Worm (Caenorhabditis elegans) whole organism, L1 larva: ENCODE measurements around the gene odd-1.

Experiments used
- C04F5.9 ChIP-seq: sonication (generic microtip); optimal IDR thresholded peaks from 2 replicates; lab custom pipeline; 2016; ENCODE audit warnings: missing genetic modification characterization, missing compliant biosample characterization
- C16A3.4 ChIP-seq: fragments of 150-350 bp; optimal IDR thresholded peaks from 2 replicates; lab custom pipeline; 2014; ENCODE audit warnings: missing biosample characterization, missing genetic modification characterization
- Y116A8C.19 ChIP-seq: sonication (generic microtip); optimal IDR thresholded peaks from 2 replicates; lab custom pipeline; 2016; ENCODE audit warnings: missing compliant biosample characterization, missing genetic modification characterization, borderline replicate concordance
- ama-1 ChIP-seq: fragments of 150-350 bp; optimal IDR thresholded peaks from 2 replicates; lab custom pipeline; 2014
- blmp-1 ChIP-seq: fragments of 150-350 bp; optimal IDR thresholded peaks from 2 replicates; lab custom pipeline; 2014; ENCODE audit warnings: missing biosample characterization, missing genetic modification characterization
- ceh-63 ChIP-seq: fragments of 200-800 bp; sonication (Bioruptor generic); optimal IDR thresholded peaks from 2 replicates; lab custom pipeline; 2018; ENCODE audit warnings: mild to moderate bottlenecking, missing genetic modification characterization, missing compliant biosample characterization
- ceh-8 ChIP-seq: fragments of 200-800 bp; sonication (Bioruptor generic); optimal IDR thresholded peaks from 2 replicates; lab custom pipeline; 2018; ENCODE audit warnings: mild to moderate bottlenecking, missing genetic modification characterization, moderate library complexity, missing compliant biosample characterization
- ceh-88 ChIP-seq: fragments of 200-800 bp; sonication (Bioruptor generic); IDR thresholded peaks from 2 replicates; pipeline ENCODE4 v1.3.6; 2022; ENCODE audit warnings: missing genetic modification characterization, missing compliant biosample characterization
- dpl-1 ChIP-seq, 3 experiments: fragments of 150-350 bp in 2 of 3; sonication (generic microtip) in 1 of 3; optimal IDR thresholded peaks; 2 replicates each; lab custom pipeline; 2014 to 2017; ENCODE audit warnings: missing biosample characterization in 3 of 3, missing genetic modification characterization in 3 of 3, missing genetic modification reagents in 3 of 3
- efl-3 ChIP-seq: fragments of 200-800 bp; sonication (Bioruptor generic); optimal IDR thresholded peaks from 2 replicates; lab custom pipeline; 2018; ENCODE audit warnings: mild to moderate bottlenecking, missing genetic modification characterization, missing compliant biosample characterization
- elt-3 ChIP-seq, 6 experiments: fragments of 150-350 bp in 1 of 6; sonication (generic microtip); optimal IDR thresholded peaks; 2 replicates each; lab custom pipeline; 2017 to 2018; ENCODE audit warnings: missing biosample characterization in 6 of 6, missing genetic modification characterization in 6 of 6, inconsistent platforms in 1 of 6
- fkh-8 ChIP-seq: sonication (generic microtip); optimal IDR thresholded peaks from 2 replicates; lab custom pipeline; 2016; ENCODE audit warnings: mild to moderate bottlenecking, missing genetic modification characterization, missing compliant biosample characterization
- grh-1 ChIP-seq: fragments of 200-800 bp; sonication (Bioruptor generic); IDR thresholded peaks from 2 replicates; pipeline ENCODE4 v1.3.6; 2022; ENCODE audit warnings: missing genetic modification reagents, missing genetic modification characterization, missing compliant biosample characterization
- hlh-4 ChIP-seq: sonication (generic microtip); optimal IDR thresholded peaks from 2 replicates; lab custom pipeline; 2016; ENCODE audit warnings: mild to moderate bottlenecking, missing genetic modification characterization, missing compliant biosample characterization
- hpl-2 ChIP-seq: fragments of 150-350 bp; optimal IDR thresholded peaks from 2 replicates; lab custom pipeline; 2014; ENCODE audit warnings: missing biosample characterization, missing genetic modification reagents, missing genetic modification characterization
- irx-1 ChIP-seq: sonication (generic microtip); optimal IDR thresholded peaks from 2 replicates; lab custom pipeline; 2016; ENCODE audit warnings: missing genetic modification characterization, missing compliant biosample characterization
- jun-1 ChIP-seq: fragments of 150-350 bp; optimal IDR thresholded peaks from 2 replicates; lab custom pipeline; 2014; ENCODE audit warnings: missing biosample characterization, missing genetic modification reagents, missing genetic modification characterization
- lin-13 ChIP-seq: fragments of 150-350 bp; optimal IDR thresholded peaks from 2 replicates; lab custom pipeline; 2014; ENCODE audit warnings: missing biosample characterization, missing genetic modification reagents, missing genetic modification characterization
- lin-14 ChIP-seq: fragments of 200-800 bp; sonication (Bioruptor generic); optimal IDR thresholded peaks from 2 replicates; lab custom pipeline; 2018; ENCODE audit warnings: mild to moderate bottlenecking, missing genetic modification characterization, moderate library complexity, missing compliant biosample characterization
- lin-35 ChIP-seq, 2 experiments: fragments of 150-350 bp; optimal IDR thresholded peaks; 2 replicates each; lab custom pipeline; 2014; ENCODE audit warnings: missing biosample characterization in 2 of 2, missing genetic modification characterization in 2 of 2, missing genetic modification reagents in 2 of 2
- lin-39 ChIP-seq: fragments of 150-350 bp; optimal IDR thresholded peaks from 2 replicates; lab custom pipeline; 2014; ENCODE audit warnings: missing biosample characterization, missing genetic modification reagents, missing genetic modification characterization
- lir-3 ChIP-seq: sonication (generic microtip); optimal IDR thresholded peaks from 2 replicates; lab custom pipeline; 2016; ENCODE audit warnings: mild to moderate bottlenecking, missing genetic modification characterization, moderate library complexity, missing compliant biosample characterization; ENCODE audit not compliant: poor library complexity
- lsy-2 ChIP-seq, 2 experiments: fragments of 150-350 bp; optimal IDR thresholded peaks; 2 replicates each; lab custom pipeline; 2014; ENCODE audit warnings: missing biosample characterization in 2 of 2, missing genetic modification characterization in 2 of 2
- mab-9 ChIP-seq: fragments of 200-800 bp; sonication (Bioruptor generic); IDR thresholded peaks from 2 replicates; pipeline ENCODE4 v1.3.6; 2022; ENCODE audit warnings: missing genetic modification reagents, missing genetic modification characterization, missing compliant biosample characterization
- nhr-12 ChIP-seq: sonication (generic microtip); optimal IDR thresholded peaks from 2 replicates; lab custom pipeline; 2017; ENCODE audit warnings: missing biosample characterization, missing genetic modification characterization
- nhr-19 ChIP-seq: fragments of 200-800 bp; sonication (Bioruptor generic); conservative IDR thresholded peaks from 2 replicates; pipeline ENCODE4 v1.3.6; 2022; ENCODE audit warnings: missing genetic modification characterization, missing compliant biosample characterization
- nhr-20 ChIP-seq: sonication (generic microtip); optimal IDR thresholded peaks from 2 replicates; lab custom pipeline; 2016; ENCODE audit warnings: mild to moderate bottlenecking, missing genetic modification characterization, missing compliant biosample characterization
- nhr-237 ChIP-seq: fragments of 150-350 bp; optimal IDR thresholded peaks from 2 replicates; lab custom pipeline; 2014; ENCODE audit warnings: missing biosample characterization, missing genetic modification characterization
- nhr-28 ChIP-seq: fragments of 150-350 bp; optimal IDR thresholded peaks from 2 replicates; lab custom pipeline; 2014; ENCODE audit warnings: missing biosample characterization, missing genetic modification characterization
- nhr-47 ChIP-seq: sonication (generic microtip); optimal IDR thresholded peaks from 2 replicates; lab custom pipeline; 2016; ENCODE audit warnings: mild to moderate bottlenecking, missing genetic modification characterization, moderate library complexity, missing compliant biosample characterization
- nhr-71 ChIP-seq: sonication (generic microtip); optimal IDR thresholded peaks from 2 replicates; lab custom pipeline; 2016; ENCODE audit warnings: mild to moderate bottlenecking, missing genetic modification characterization, moderate library complexity, missing compliant biosample characterization
- nhr-76 ChIP-seq: sonication (generic microtip); optimal IDR thresholded peaks from 2 replicates; lab custom pipeline; 2017; ENCODE audit warnings: missing biosample characterization, missing genetic modification characterization
- nhr-85 ChIP-seq: sonication (generic microtip); peaks from one replicate; lab custom pipeline; 2016; ENCODE audit warnings: missing genetic modification characterization, inconsistent platforms, missing compliant biosample characterization
- pag-3 ChIP-seq: sonication (generic microtip); optimal IDR thresholded peaks from 2 replicates; lab custom pipeline; 2017; ENCODE audit warnings: missing genetic modification characterization, mild to moderate bottlenecking, missing compliant biosample characterization, antibody characterized with exemption, borderline replicate concordance; ENCODE audit not compliant: insufficient read depth
- pqm-1 ChIP-seq: sonication (generic microtip); optimal IDR thresholded peaks from 3 replicates; lab custom pipeline; 2017; ENCODE audit warnings: missing biosample characterization, missing genetic modification characterization
- skn-1 ChIP-seq: fragments of 150-350 bp; optimal IDR thresholded peaks from 2 replicates; lab custom pipeline; 2014; ENCODE audit warnings: missing biosample characterization, missing genetic modification characterization
- snpc-4 ChIP-seq: fragments of 150-350 bp; optimal IDR thresholded peaks from 2 replicates; lab custom pipeline; 2014; ENCODE audit warnings: missing biosample characterization, missing genetic modification characterization
- snu-23 ChIP-seq: sonication (generic microtip); optimal IDR thresholded peaks from 2 replicates; lab custom pipeline; 2016; ENCODE audit warnings: missing genetic modification characterization, missing compliant biosample characterization
- sox-4 ChIP-seq: sonication (generic microtip); optimal IDR thresholded peaks from 2 replicates; lab custom pipeline; 2016; ENCODE audit warnings: missing genetic modification characterization, missing compliant biosample characterization
- sup-37 ChIP-seq: fragments of 200-800 bp; sonication (Bioruptor generic); optimal IDR thresholded peaks from 2 replicates; lab custom pipeline; 2018; ENCODE audit warnings: mild to moderate bottlenecking, missing genetic modification characterization, missing compliant biosample characterization
- tlp-1 ChIP-seq: fragments of 150-350 bp; optimal IDR thresholded peaks from 2 replicates; lab custom pipeline; 2014; ENCODE audit warnings: missing biosample characterization, missing genetic modification characterization
- unc-130 ChIP-seq: fragments of 150-350 bp; optimal IDR thresholded peaks from 2 replicates; lab custom pipeline; 2017; ENCODE audit warnings: missing biosample characterization, missing genetic modification characterization, inconsistent platforms
- unc-30 ChIP-seq: sonication (generic microtip); optimal IDR thresholded peaks from 2 replicates; lab custom pipeline; 2017; ENCODE audit warnings: missing biosample characterization, missing genetic modification characterization
- unc-62 ChIP-seq: fragments of 150-350 bp; optimal IDR thresholded peaks from 2 replicates; lab custom pipeline; 2014; ENCODE audit warnings: missing biosample characterization, missing genetic modification reagents, missing genetic modification characterization
- vab-15 ChIP-seq: sonication (generic microtip); optimal IDR thresholded peaks from 2 replicates; lab custom pipeline; 2017; ENCODE audit warnings: missing genotype, mild to moderate bottlenecking, missing genetic modification characterization, missing compliant biosample characterization
- xbp-1 ChIP-seq: sonication (generic microtip); optimal IDR thresholded peaks from 2 replicates; lab custom pipeline; 2016; ENCODE audit warnings: missing genetic modification characterization, missing compliant biosample characterization
- zag-1 ChIP-seq: fragments of 150-350 bp; optimal IDR thresholded peaks from 2 replicates; lab custom pipeline; 2014; ENCODE audit warnings: missing biosample characterization, missing genetic modification characterization
- zip-4 ChIP-seq: fragments of 200-800 bp; sonication (Bioruptor generic); optimal IDR thresholded peaks from 2 replicates; lab custom pipeline; 2018; ENCODE audit warnings: mild to moderate bottlenecking, missing genetic modification characterization, moderate library complexity, missing compliant biosample characterization

The odd-1 gene

DNA sequence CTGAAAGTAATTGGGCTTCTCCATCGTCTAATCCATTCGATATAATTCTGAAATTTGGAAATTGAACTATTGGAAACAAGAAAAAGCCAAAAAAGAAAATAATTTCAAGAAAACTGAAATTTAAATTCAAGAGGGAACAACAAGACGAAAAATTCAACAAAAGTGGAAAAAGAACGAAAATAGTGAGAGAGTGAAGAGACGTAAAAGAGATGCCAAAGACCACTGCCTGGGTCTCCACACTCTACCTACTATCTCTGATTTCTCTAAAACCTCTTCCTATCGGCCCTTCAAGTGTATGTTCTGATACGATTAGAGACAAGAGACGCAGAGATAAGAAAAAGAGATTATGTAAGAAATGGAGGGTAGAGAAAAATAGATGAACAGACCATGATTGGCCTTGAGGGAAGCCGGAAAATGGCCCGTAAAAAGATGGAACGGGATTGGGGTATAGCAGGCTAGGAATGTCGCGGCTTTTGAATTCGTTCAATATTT is 45.7 kb downstream of the odd-1 start, which contains the start of gene ogt-1 (continued):
- TF ChIP-seq nhr-20: peak; percentile 90

DNA sequence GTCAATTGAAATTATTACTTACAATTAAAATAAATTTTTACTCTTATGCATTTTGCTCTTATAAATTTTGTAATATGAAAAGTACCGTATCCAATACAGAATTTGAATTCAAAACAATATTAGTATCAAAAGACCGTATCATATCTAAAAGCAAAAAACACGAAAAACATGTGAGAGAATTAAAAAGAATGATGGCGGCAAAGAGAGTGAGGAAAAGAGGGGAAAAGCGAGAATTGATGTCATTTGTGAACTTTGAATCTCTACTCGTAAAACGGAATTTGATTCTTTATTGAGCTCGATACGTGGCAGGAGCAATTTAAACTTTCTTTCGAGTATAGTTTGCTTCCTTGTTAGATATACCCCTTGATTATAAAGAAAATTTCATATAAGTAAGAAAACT is 46.4 kb downstream of the odd-1 start:
- TF ChIP-seq lin-14 (peak; percentile 49), dpl-1 (GFP tag; optimal IDR thresholded peaks at IDR 0.05; lab: Kevin White, UChicago) (peak in 1 of 3 experiments; percentile 8), lin-35 (GFP tag; optimal IDR thresholded peaks at IDR 0.05; lab: Kevin White, UChicago) (no peak), ceh-63 (GFP tag; lab: Kevin White, UChicago) (no peak), lir-3 (tag; lab: Kevin White, UChicago) (no peak), blmp-1 (peak; percentile 3), snu-23 (GFP tag; lab: Kevin White, UChicago) (peak; percentile 35), nhr-71 (peak; percentile 31)

DNA sequence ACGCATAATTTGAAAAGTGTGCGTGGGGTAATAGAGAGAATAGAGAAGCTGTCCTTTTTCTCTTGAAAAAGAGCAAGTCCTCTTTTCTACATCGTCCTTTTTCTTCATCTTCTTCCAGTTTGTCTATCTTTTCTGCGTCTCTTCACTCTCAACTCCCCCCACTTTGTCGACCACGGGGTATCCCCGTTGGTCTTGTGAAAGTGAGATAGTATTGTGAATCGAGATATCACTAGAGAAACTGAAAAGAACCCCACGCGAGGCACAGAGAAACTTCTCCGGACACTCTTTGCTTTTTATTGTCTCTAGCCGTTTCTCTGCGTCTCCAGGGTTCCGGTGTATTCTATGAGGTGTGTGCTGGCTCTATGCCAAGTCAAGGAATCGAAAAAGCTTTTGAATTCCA is 47.5 kb downstream of the odd-1 start:
- TF ChIP-seq fkh-8 (tag; lab: Kevin White, UChicago) (peak; percentile 98), lsy-2 (tag; optimal IDR thresholded peaks at IDR 0.05; lab: Kevin White, UChicago) (peak; percentile 92 to 94), grh-1 (peak; percentile 77), zag-1 (peak; percentile 79), ceh-88 (peak; percentile 68), mab-9 (GFP tag; lab: Robert Waterston, UW) (peak; percentile 82), nhr-85 (tag; lab: Kevin White, UChicago) (peak; percentile 97), ceh-8 (GFP tag; lab: Kevin White, UChicago) (peak; percentile 82), nhr-76 (tag; lab: Kevin White, UChicago) (no peak), nhr-28 (tag; lab: Kevin White, UChicago) (no peak), C04F5.9 (tag; lab: Kevin White, UChicago) (peak; percentile 43), elt-3 (tag; optimal IDR thresholded peaks at IDR 0.05; lab: Kevin White, UChicago) (peak in 3 of 6 experiments; percentile 16 to 85 (median 49)), hpl-2 (GFP tag; lab: Kevin White, UChicago) (peak; percentile 75), sox-4 (tag; lab: Kevin White, UChicago) (peak; percentile 62), vab-15 (no peak), snpc-4 (tag; lab: Kevin White, UChicago) (peak; percentile 68), nhr-237 (peak; percentile 52), tlp-1 (tag; lab: Kevin White, UChicago) (no peak), nhr-12 (no peak), C16A3.4 (tag; lab: Kevin White, UChicago) (peak; percentile 87), nhr-47 (tag; lab: Kevin White, UChicago) (peak; percentile 95), lin-13 (GFP tag; lab: Kevin White, UChicago) (peak; percentile 89), lin-39 (tag; lab: Kevin White, UChicago) (peak; percentile 72), pag-3 (tag; lab: Kevin White, UChicago) (no peak), ama-1 (lab: Kevin White, UChicago) (peak; percentile 83), ceh-63 (GFP tag; lab: Kevin White, UChicago) (no peak), irx-1 (tag; lab: Kevin White, UChicago) (peak; percentile 86), snu-23 (GFP tag; lab: Kevin White, UChicago) (peak; percentile 97), lir-3 (tag; lab: Kevin White, UChicago) (peak; percentile 75), zip-4 (GFP tag; lab: Kevin White, UChicago) (peak; percentile 49), sup-37 (peak; percentile 41), unc-30 (tag; lab: Kevin White, UChicago) (no peak), nhr-19 (peak; percentile 93), nhr-20 (peak; percentile 95), unc-130 (peak; percentile 57), jun-1 (tag; lab: Kevin White, UChicago) (peak; percentile 88), unc-62 (GFP tag; lab: Kevin White, UChicago) (no peak), pqm-1 (tag; lab: Kevin White, UChicago) (peak; percentile 51), efl-3 (GFP tag; lab: Kevin White, UChicago) (no peak), skn-1 (tag; lab: Kevin White, UChicago) (peak; percentile 70), Y116A8C.19 (tag; lab: Kevin White, UChicago) (no peak), xbp-1 (peak; percentile 88), hlh-4 (tag; lab: Kevin White, UChicago) (no peak)
